Worm (Caenorhabditis elegans) whole organism, young adult: Measurements from ENCODE around the gene srg-3.

Experiments
- B0336.3 ChIP-seq: fragments of 200-800 bp; sonication (Bioruptor generic); IDR thresholded peaks from 2 replicates; pipeline ENCODE4 v1.3.6; 2022; ENCODE audit warnings: missing genetic modification characterization, missing compliant biosample characterization
- C17E4.6 ChIP-seq: fragments of 200-800 bp; sonication (Bioruptor generic); IDR thresholded peaks from 2 replicates; pipeline ENCODE4 v1.3.6; 2022; ENCODE audit warnings: missing genetic modification reagents, missing genetic modification characterization, missing compliant biosample characterization
- F39B2.1 ChIP-seq: fragments of 200-800 bp; sonication (Bioruptor generic); IDR thresholded peaks from 2 replicates; pipeline ENCODE4 v1.3.6; 2022; ENCODE audit warnings: missing genetic modification reagents, missing genetic modification characterization, missing compliant biosample characterization
- F52B5.7 ChIP-seq: sonication (generic microtip); optimal IDR thresholded peaks from 2 replicates; lab custom pipeline; 2016; ENCODE audit warnings: mild to moderate bottlenecking, missing genetic modification characterization, missing compliant biosample characterization
- K11D2.4 ChIP-seq: fragments of 200-800 bp; sonication (Bioruptor generic); IDR thresholded peaks from 2 replicates; pipeline ENCODE4 v1.3.6; 2022; ENCODE audit warnings: missing genetic modification reagents, missing genetic modification characterization, missing compliant biosample characterization
- T26A5.8 ChIP-seq: sonication (generic microtip); optimal IDR thresholded peaks from 2 replicates; lab custom pipeline; 2016; ENCODE audit warnings: missing genetic modification characterization, missing compliant biosample characterization
- Y53F4B.3 ChIP-seq: fragments of 200-800 bp; sonication (Bioruptor generic); IDR thresholded peaks from 2 replicates; pipeline ENCODE4 v1.3.6; 2022; ENCODE audit warnings: missing genetic modification reagents, missing genetic modification characterization, missing compliant biosample characterization
- Y67H2A.10 ChIP-seq: fragments of 200-800 bp; sonication (Bioruptor generic); conservative IDR thresholded peaks from 2 replicates; pipeline ENCODE4 v1.3.6; 2022; ENCODE audit warnings: missing genetic modification reagents, missing genetic modification characterization, missing compliant biosample characterization
- Y95B8A.8 ChIP-seq: fragments of 200-800 bp; sonication (Bioruptor generic); IDR thresholded peaks from 2 replicates; pipeline ENCODE4 v1.3.6; 2022; ENCODE audit warnings: missing genetic modification reagents, missing genetic modification characterization, missing compliant biosample characterization
- ZK185.1 ChIP-seq: sonication (generic microtip); optimal IDR thresholded peaks from 2 replicates; lab custom pipeline; 2016; ENCODE audit warnings: mild to moderate bottlenecking, missing genetic modification characterization, missing compliant biosample characterization; ENCODE audit not compliant: poor library complexity, severe bottlenecking
- ama-1 ChIP-seq, 3 experiments: fragments of 150-350 bp in 1 of 3; sonication (generic microtip) in 2 of 3; optimal IDR thresholded peaks; 2 replicates each; lab custom pipeline; 2014 to 2018; ENCODE audit warnings: missing biosample characterization in 2 of 3, missing genetic modification characterization in 2 of 3, missing genetic modification reagents in 2 of 3
- aptf-3 ChIP-seq: fragments of 200-800 bp; sonication (Bioruptor generic); IDR thresholded peaks from 2 replicates; pipeline ENCODE4 v1.3.6; 2022; ENCODE audit warnings: missing genetic modification characterization, missing compliant biosample characterization
- atf-7 ChIP-seq: sonication (generic microtip); optimal IDR thresholded peaks from 2 replicates; lab custom pipeline; 2017; ENCODE audit warnings: mild to moderate bottlenecking, missing genetic modification characterization, missing compliant biosample characterization
- athp-1 ChIP-seq: sonication (generic microtip); optimal IDR thresholded peaks from 2 replicates; lab custom pipeline; 2017; ENCODE audit warnings: mild to moderate bottlenecking, missing genetic modification characterization, missing compliant biosample characterization
- attf-6 ChIP-seq: fragments of 200-800 bp; sonication (Bioruptor generic); IDR thresholded peaks from 2 replicates; pipeline ENCODE4 v1.3.6; 2022; ENCODE audit warnings: missing genetic modification reagents, missing genetic modification characterization, missing compliant biosample characterization
- bed-2 ChIP-seq: fragments of 200-800 bp; sonication (Bioruptor generic); IDR thresholded peaks from 2 replicates; pipeline ENCODE4 v1.3.6; 2022; ENCODE audit warnings: missing genetic modification reagents, missing genetic modification characterization, missing compliant biosample characterization
- ccch-3 ChIP-seq: fragments of 200-800 bp; sonication (Bioruptor generic); optimal IDR thresholded peaks from 2 replicates; lab custom pipeline; 2018; ENCODE audit warnings: mild to moderate bottlenecking, missing genetic modification characterization, missing compliant biosample characterization
- ceh-40 ChIP-seq: fragments of 200-800 bp; sonication (Bioruptor generic); IDR thresholded peaks from 2 replicates; pipeline ENCODE4 v1.3.6; 2022; ENCODE audit warnings: missing genetic modification characterization, missing compliant biosample characterization
- ceh-58 ChIP-seq: fragments of 200-800 bp; sonication (Bioruptor generic); IDR thresholded peaks from 2 replicates; pipeline ENCODE4 v1.3.6; 2022; ENCODE audit warnings: missing genetic modification characterization, missing compliant biosample characterization
- die-1 ChIP-seq: sonication (generic microtip); optimal IDR thresholded peaks from 2 replicates; lab custom pipeline; 2016; ENCODE audit warnings: missing genotype, mild to moderate bottlenecking, missing genetic modification characterization, missing compliant biosample characterization
- dpl-1 ChIP-seq: fragments of 150-350 bp; optimal IDR thresholded peaks from 2 replicates; lab custom pipeline; 2014; ENCODE audit warnings: missing biosample characterization, missing genetic modification reagents, missing genetic modification characterization
- egrh-3 ChIP-seq: fragments of 200-800 bp; sonication (Bioruptor generic); IDR thresholded peaks from 2 replicates; pipeline ENCODE4 v1.3.6; 2022; ENCODE audit warnings: missing genetic modification reagents, missing genetic modification characterization, missing compliant biosample characterization
- fkh-3 ChIP-seq: sonication (generic microtip); optimal IDR thresholded peaks from 2 replicates; lab custom pipeline; 2016; ENCODE audit warnings: mild to moderate bottlenecking, missing genetic modification characterization, missing compliant biosample characterization
- hlh-12 ChIP-seq: sonication (generic microtip); optimal IDR thresholded peaks from 2 replicates; lab custom pipeline; 2016; ENCODE audit warnings: missing genetic modification characterization, missing compliant biosample characterization
- lag-1 ChIP-seq: fragments of 200-800 bp; sonication (Bioruptor generic); IDR thresholded peaks from 2 replicates; pipeline ENCODE4 v1.3.6; 2022; ENCODE audit warnings: missing genetic modification reagents, missing genetic modification characterization, missing compliant biosample characterization
- lin-35 ChIP-seq, 3 experiments: fragments of 150-350 bp in 2 of 3; sonication (generic microtip) in 1 of 3; optimal IDR thresholded peaks; 2 replicates each; lab custom pipeline; 2014 to 2018; ENCODE audit warnings: missing biosample characterization in 3 of 3, missing genetic modification characterization in 3 of 3, missing genetic modification reagents in 3 of 3
- lin-40 ChIP-seq: sonication (generic microtip); optimal IDR thresholded peaks from 2 replicates; lab custom pipeline; 2016; ENCODE audit warnings: missing genetic modification characterization, mild to moderate bottlenecking, missing compliant biosample characterization, missing genotype, missing genetic modification reagents
- lsl-1 ChIP-seq: fragments of 200-800 bp; sonication (Bioruptor generic); optimal IDR thresholded peaks from 2 replicates; lab custom pipeline; 2018; ENCODE audit warnings: mild to moderate bottlenecking, missing genetic modification characterization, moderate library complexity, missing compliant biosample characterization
- madf-6 ChIP-seq: fragments of 200-800 bp; sonication (Bioruptor generic); IDR thresholded peaks from 2 replicates; pipeline ENCODE4 v1.3.6; 2022; ENCODE audit warnings: missing genetic modification reagents, missing genetic modification characterization, missing compliant biosample characterization
- mxl-1 ChIP-seq: sonication (generic microtip); optimal IDR thresholded peaks from 2 replicates; lab custom pipeline; 2016; ENCODE audit warnings: missing genetic modification characterization, missing compliant biosample characterization
- nfya-2 ChIP-seq: fragments of 200-800 bp; sonication (Bioruptor generic); IDR thresholded peaks from 2 replicates; pipeline ENCODE4 v1.3.6; 2022; ENCODE audit warnings: missing genetic modification reagents, missing genetic modification characterization, missing compliant biosample characterization
- nfyb-1 ChIP-seq: fragments of 200-800 bp; sonication (Bioruptor generic); IDR thresholded peaks from 2 replicates; pipeline ENCODE4 v1.3.6; 2022; ENCODE audit warnings: missing genetic modification reagents, missing genetic modification characterization, missing compliant biosample characterization
- nhr-27 ChIP-seq: fragments of 200-800 bp; sonication (Bioruptor generic); optimal IDR thresholded peaks from 2 replicates; lab custom pipeline; 2018; ENCODE audit warnings: mild to moderate bottlenecking, missing genetic modification characterization, moderate library complexity, missing compliant biosample characterization
- nhr-90 ChIP-seq: sonication (generic microtip); optimal IDR thresholded peaks from 2 replicates; lab custom pipeline; 2016; ENCODE audit warnings: missing genotype, mild to moderate bottlenecking, missing genetic modification characterization, missing compliant biosample characterization
- pbrm-1 ChIP-seq: fragments of 200-800 bp; sonication (Bioruptor generic); IDR thresholded peaks from 2 replicates; pipeline ENCODE4 v1.3.6; 2022; ENCODE audit warnings: missing genetic modification reagents, missing genetic modification characterization, missing compliant biosample characterization
- repo-1 ChIP-seq: sonication (generic microtip); optimal IDR thresholded peaks from 2 replicates; lab custom pipeline; 2017; ENCODE audit warnings: mild to moderate bottlenecking, missing genetic modification characterization, missing compliant biosample characterization
- sdz-38 ChIP-seq: sonication (generic microtip); optimal IDR thresholded peaks from 2 replicates; lab custom pipeline; 2016; ENCODE audit warnings: missing genotype, missing genetic modification characterization, missing compliant biosample characterization
- snpc-4 ChIP-seq, 5 experiments: fragments of 150-350 bp in 1 of 5; sonication (generic microtip) in 4 of 5; optimal IDR thresholded peaks; 2 replicates each; lab custom pipeline; 2014 to 2018; ENCODE audit warnings: missing genetic modification characterization in 5 of 5, missing biosample characterization in 3 of 5, antibody characterized with exemption in 2 of 5, mild to moderate bottlenecking in 2 of 5, missing compliant biosample characterization in 2 of 5, missing genotype in 2 of 5, moderate library complexity in 2 of 5, missing genetic modification reagents in 1 of 5
- somi-1 ChIP-seq: fragments of 200-800 bp; sonication (Bioruptor generic); optimal IDR thresholded peaks from 2 replicates; lab custom pipeline; 2018; ENCODE audit warnings: mild to moderate bottlenecking, missing genetic modification characterization, missing compliant biosample characterization
- tbp1 ChIP-seq: fragments of 200-800 bp; sonication (Bioruptor generic); optimal IDR thresholded peaks from 2 replicates; lab custom pipeline; 2018; ENCODE audit warnings: mild to moderate bottlenecking, missing genetic modification characterization, missing compliant biosample characterization
- tbx-9 ChIP-seq: sonication (generic microtip); optimal IDR thresholded peaks from 2 replicates; lab custom pipeline; 2016; ENCODE audit warnings: borderline replicate concordance, missing genetic modification characterization, inconsistent platforms, missing compliant biosample characterization
- tlf-1 ChIP-seq: fragments of 200-800 bp; sonication (Bioruptor generic); optimal IDR thresholded peaks from 2 replicates; lab custom pipeline; 2018; ENCODE audit warnings: mild to moderate bottlenecking, missing genetic modification characterization, missing compliant biosample characterization
- unc-62 ChIP-seq: fragments of 150-350 bp; optimal IDR thresholded peaks from 2 replicates; lab custom pipeline; 2014; ENCODE audit warnings: missing biosample characterization, missing genetic modification reagents, missing genetic modification characterization
- zfh-2 ChIP-seq: fragments of 200-800 bp; sonication (Bioruptor generic); conservative IDR thresholded peaks from 2 replicates; pipeline ENCODE4 v1.3.6; 2022; ENCODE audit warnings: missing genetic modification reagents, missing genetic modification characterization, missing compliant biosample characterization
- zim-3 ChIP-seq: sonication (generic microtip); optimal IDR thresholded peaks from 2 replicates; lab custom pipeline; 2017; ENCODE audit warnings: mild to moderate bottlenecking, missing genetic modification characterization, moderate library complexity, missing compliant biosample characterization
- ztf-18 ChIP-seq: sonication (generic microtip); optimal IDR thresholded peaks from 2 replicates; lab custom pipeline; 2016; ENCODE audit warnings: missing genotype, mild to moderate bottlenecking, missing genetic modification characterization, missing compliant biosample characterization
- ztf-26 ChIP-seq: sonication (generic microtip); optimal IDR thresholded peaks from 2 replicates; lab custom pipeline; 2017; ENCODE audit warnings: missing genetic modification characterization, missing compliant biosample characterization
- ztf-28 ChIP-seq: fragments of 200-800 bp; sonication (Bioruptor generic); IDR thresholded peaks from 2 replicates; pipeline ENCODE4 v1.3.6; 2022; ENCODE audit warnings: missing genetic modification reagents, missing genetic modification characterization, missing compliant biosample characterization
- ztf-3 ChIP-seq: fragments of 200-800 bp; sonication (Bioruptor generic); optimal IDR thresholded peaks from 2 replicates; lab custom pipeline; 2018; ENCODE audit warnings: mild to moderate bottlenecking, missing genetic modification characterization, missing compliant biosample characterization

The srg-3 gene

ce11 chrIII:6303114-6303647, 33.0 kb upstream of the srg-3 start, which contains the start of gene F47D12.9 (continued):
- peak; percentile 46; the same call in 1 of the 2 replicates for TF ChIP-seq B0336.3 (GFP tag; lab: Robert Waterston, UW)
- no peak for TF ChIP-seq Y67H2A.10 (GFP tag; lab: Robert Waterston, UW)
- TF ChIP-seq nfya-2 = no peak
- TF ChIP-seq ama-1 (optimal IDR thresholded peaks at IDR 0.05; lab: Kevin White, UChicago) = no peak
- no peak for TF ChIP-seq ama-1 (GFP tag; optimal IDR thresholded peaks at IDR 0.05; lab: Kevin White, UChicago)
- TF ChIP-seq ceh-40 (GFP tag; lab: Robert Waterston, UW) = no peak
- TF ChIP-seq madf-6 (GFP tag; lab: Robert Waterston, UW) = 0 out of 2 replicates have a peak, but pooled peaks have one; percentile 8
- TF ChIP-seq tlf-1 = peak; percentile 27
- no peak for TF ChIP-seq ztf-28 (GFP tag; lab: Robert Waterston, UW)
- peak; percentile 80 for TF ChIP-seq somi-1 (GFP tag; lab: Kevin White, UChicago)
- TF ChIP-seq ztf-3 (GFP tag; lab: Kevin White, UChicago) = no peak
- TF ChIP-seq egrh-3 (GFP tag; lab: Robert Waterston, UW) = no peak
- peak; percentile 48; the same call in 1 of the 2 replicates for TF ChIP-seq nfyb-1 (GFP tag; lab: Robert Waterston, UW)
- TF ChIP-seq bed-2 = no peak
- no peak for TF ChIP-seq unc-62
- TF ChIP-seq ztf-26 (tag; lab: Kevin White, UChicago) = peak; percentile 60
- TF ChIP-seq lin-40 (tag; lab: Kevin White, UChicago) = peak; percentile 81
- no peak for TF ChIP-seq zfh-2 (GFP tag; lab: Robert Waterston, UW)
- TF ChIP-seq fkh-3 (tag; lab: Kevin White, UChicago) = no peak
- TF ChIP-seq nhr-90 (tag; lab: Kevin White, UChicago) = no peak
- no peak for TF ChIP-seq mxl-1 (tag; lab: Kevin White, UChicago)
- no peak for TF ChIP-seq tbx-9
- TF ChIP-seq C17E4.6 (GFP tag; lab: Robert Waterston, UW) = no peak
- no peak for TF ChIP-seq lin-35 (GFP tag; optimal IDR thresholded peaks at IDR 0.05; lab: Kevin White, UChicago)
- TF ChIP-seq nhr-27 (tag; lab: Kevin White, UChicago) = no peak
- TF ChIP-seq ztf-18 = no peak
- no peak for TF ChIP-seq hlh-12 (tag; lab: Kevin White, UChicago)
- no peak for TF ChIP-seq T26A5.8 (tag; lab: Kevin White, UChicago)
- TF ChIP-seq atf-7 (tag; lab: Kevin White, UChicago) = no peak
- TF ChIP-seq ceh-58 = no peak
- no peak for TF ChIP-seq athp-1 (tag; lab: Kevin White, UChicago)
- no peak for TF ChIP-seq sdz-38 (tag; lab: Kevin White, UChicago)
- TF ChIP-seq snpc-4 (GFP tag; optimal IDR thresholded peaks at IDR 0.05; lab: Kevin White, UChicago) = no peak
- peak in 2 of 4 experiments; percentile 8 to 39 for TF ChIP-seq snpc-4 (tag; optimal IDR thresholded peaks at IDR 0.05; lab: Kevin White, UChicago)
- TF ChIP-seq K11D2.4 (GFP tag; lab: Robert Waterston, UW) = peak; percentile 47; the same call in 1 of the 2 replicates
- no peak for TF ChIP-seq F52B5.7 (tag; lab: Kevin White, UChicago)
- TF ChIP-seq pbrm-1 (GFP tag; lab: Robert Waterston, UW) = 0 out of 2 replicates have a peak, but pooled peaks have one; percentile 46
- no peak for TF ChIP-seq lsl-1
- TF ChIP-seq zim-3 (tag; lab: Kevin White, UChicago) = no peak
- TF ChIP-seq F39B2.1 (GFP tag; lab: Robert Waterston, UW) = no peak
- TF ChIP-seq repo-1 (tag; lab: Kevin White, UChicago) = no peak
- no peak for TF ChIP-seq ZK185.1 (tag; lab: Kevin White, UChicago)
- no peak for TF ChIP-seq dpl-1 (GFP tag; lab: Kevin White, UChicago)
- TF ChIP-seq die-1 (tag; lab: Kevin White, UChicago) = no peak
- TF ChIP-seq Y53F4B.3 = no peak
- TF ChIP-seq aptf-3 (GFP tag; lab: Robert Waterston, UW) = no peak
- TF ChIP-seq attf-6 (GFP tag; lab: Robert Waterston, UW) = no peak
- TF ChIP-seq Y95B8A.8 (GFP tag; lab: Robert Waterston, UW) = no peak
- TF ChIP-seq ccch-3 (GFP tag; lab: Kevin White, UChicago) = no peak
- no peak for TF ChIP-seq lag-1 (GFP tag; lab: Robert Waterston, UW)
- peak; percentile 20 for TF ChIP-seq tbp1 (GFP tag; lab: Kevin White, UChicago)
